Worm (Caenorhabditis elegans): ENCODE data around the gene srd-51.
A peak's percentile ranks its signal among the peaks of the same experiment; 100 is the strongest.

srd-51 gene

DNA sequence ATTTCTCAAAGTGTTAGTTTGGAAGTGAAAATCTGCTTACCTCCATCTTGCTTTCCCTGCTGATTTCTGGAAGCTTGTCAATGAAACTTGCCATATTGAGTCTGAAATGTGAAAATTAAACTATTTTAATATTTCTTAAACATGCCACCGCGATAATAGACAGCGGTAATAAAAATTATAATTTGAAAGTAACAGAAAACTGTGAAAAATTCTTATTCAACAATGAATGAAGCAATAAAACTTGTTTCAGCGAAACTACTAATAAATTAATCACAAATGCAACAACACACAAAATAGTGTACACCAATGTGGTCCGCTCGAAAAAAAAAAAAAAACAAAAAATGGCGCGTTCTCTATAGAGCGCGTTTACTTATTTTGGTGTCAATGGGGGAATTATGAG, 33.1 kb downstream of the srd-51 start, which contains the start of gene F02D10.6:
TSS of gene F02D10.6 (minus strand) at position 101 of the 400 bp plus-strand sequence.
- TF ChIP-seq pag-3 (tag; optimal IDR thresholded peaks at IDR 0.05; ENCODE audit: borderline replicate concordance, insufficient read depth), result no peak
- no peak for TF ChIP-seq F16B12.6 (tag; optimal IDR thresholded peaks at IDR 0.05)
- no peak for TF ChIP-seq efl-1 (optimal IDR thresholded peaks at IDR 0.05)
- peak in 1 of 2 experiments; percentile 32 for TF ChIP-seq efl-1 (GFP tag; optimal IDR thresholded peaks at IDR 0.05 in 1 of 2)
- no peak for TF ChIP-seq ztf-4 (tag; optimal IDR thresholded peaks at IDR 0.05)
- TF ChIP-seq unc-98 (GFP tag; IDR thresholded peaks at IDR 0.05), result no peak

DNA sequence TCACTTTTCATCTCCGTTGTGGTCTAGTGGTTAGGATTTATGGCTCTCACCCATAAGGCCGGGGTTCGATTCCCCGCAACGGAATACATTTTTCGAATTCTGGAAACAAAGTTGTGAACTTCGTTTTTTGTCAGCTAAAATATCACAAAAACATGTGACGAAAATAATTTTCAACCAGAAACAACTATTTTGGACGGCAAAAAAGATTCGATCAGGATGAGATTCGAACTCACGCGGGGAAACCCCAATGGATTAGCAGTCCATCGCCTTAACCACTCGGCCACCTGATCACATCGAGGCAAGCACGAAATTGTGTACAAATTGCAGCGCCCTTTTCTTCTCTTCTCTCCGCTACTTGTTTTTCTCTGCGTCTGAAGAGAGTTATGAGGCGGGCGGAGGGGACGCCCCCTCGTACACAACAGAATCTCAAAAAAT, 36.0 kb downstream of the srd-51 start:
- TF ChIP-seq rnt-1 (tag; optimal IDR thresholded peaks at IDR 0.05) (peak; percentile 68), fkh-8 (tag; optimal IDR thresholded peaks at IDR 0.05) (peak; percentile 56), egl-13 (tag; optimal IDR thresholded peaks at IDR 0.05) (peak; percentile 51), efl-1 (optimal IDR thresholded peaks at IDR 0.05) (peak; percentile 18 to 24), efl-1 (GFP tag; optimal IDR thresholded peaks at IDR 0.05 in 1 of 2) (peak in 1 of 2 experiments; percentile 87), irx-1 (tag; optimal IDR thresholded peaks at IDR 0.05) (peak; percentile 46), ceh-82 (tag; optimal IDR thresholded peaks at IDR 0.05) (peak; percentile 43 to 44 (median 44)), ceh-88 (GFP tag; IDR thresholded peaks at IDR 0.05) (peak; percentile 31; the same call in 1 of the 2 replicates), lin-13 (GFP tag; optimal IDR thresholded peaks at IDR 0.05) (peak; percentile 38), sup-37 (GFP tag; optimal IDR thresholded peaks at IDR 0.05) (peak; percentile 23), sox-4 (tag; optimal IDR thresholded peaks at IDR 0.05) (peak; percentile 69), jun-1 (tag; optimal IDR thresholded peaks at IDR 0.05) (peak; percentile 55), fos-1 (tag; optimal IDR thresholded peaks at IDR 0.05) (peak; percentile 50), unc-130 (tag; optimal IDR thresholded peaks at IDR 0.05) (peak; percentile 48), snpc-4 (tag; optimal IDR thresholded peaks at IDR 0.05) (peak; percentile 13), lir-3 (tag; optimal IDR thresholded peaks at IDR 0.05; ENCODE audit: poor library complexity) (peak; percentile 39), C16A3.4 (tag; optimal IDR thresholded peaks at IDR 0.05) (peak; percentile 34), ceh-8 (GFP tag; optimal IDR thresholded peaks at IDR 0.05) (peak; percentile 48), elt-3 (tag; optimal IDR thresholded peaks at IDR 0.05) (peak in 3 of 6 experiments; percentile 18 to 35 (median 31)), nhr-85 (tag) (peak; percentile 79), nhr-90 (tag; optimal IDR thresholded peaks at IDR 0.05; ENCODE audit: poor library complexity) (peak; percentile 75), nhr-19 (GFP tag; conservative IDR thresholded peaks at IDR 0.05) (peak; percentile 70), swsn-7 (tag; optimal IDR thresholded peaks at IDR 0.05) (peak; percentile 60), grh-1 (GFP tag; IDR thresholded peaks at IDR 0.05) (peak; percentile 56), lin-14 (GFP tag; optimal IDR thresholded peaks at IDR 0.05) (peak; percentile 72), tbx-2 (tag; optimal IDR thresholded peaks at IDR 0.05) (peak; percentile 54), nhr-47 (tag; optimal IDR thresholded peaks at IDR 0.05) (peak; percentile 80), dpl-1 (GFP tag; optimal IDR thresholded peaks at IDR 0.05) (peak in 1 of 3 experiments; percentile 10), unc-86 (tag; optimal IDR thresholded peaks at IDR 0.05) (peak; percentile 38), lsy-2 (tag; optimal IDR thresholded peaks at IDR 0.05) (peak; percentile 26 to 42), elt-2 (tag; optimal IDR thresholded peaks at IDR 0.05) (peak; percentile 32), mep-1 (tag; optimal IDR thresholded peaks at IDR 0.05) (peak; percentile 57), mdl-1 (tag; optimal IDR thresholded peaks at IDR 0.05) (peak in 1 of 2 experiments; percentile 56), ztf-11 (tag; optimal IDR thresholded peaks at IDR 0.05) (peak in 1 of 2 experiments; percentile 39), nhr-20 (tag; optimal IDR thresholded peaks at IDR 0.05) (peak; percentile 60), snu-23 (GFP tag; optimal IDR thresholded peaks at IDR 0.05) (peak; percentile 83), fkh-10 (GFP tag; optimal IDR thresholded peaks at IDR 0.05) (peak; percentile 11), xbp-1 (tag; optimal IDR thresholded peaks at IDR 0.05) (peak; percentile 47), lin-15B (tag; optimal IDR thresholded peaks at IDR 0.05) (peak; percentile 7), nhr-77 (tag; optimal IDR thresholded peaks at IDR 0.05) (peak; percentile 34), nhr-71 (tag; optimal IDR thresholded peaks at IDR 0.05) (peak; percentile 75), dsc-1 (tag; optimal IDR thresholded peaks at IDR 0.05) (peak; percentile 84), lin-35 (GFP tag; optimal IDR thresholded peaks at IDR 0.05) (peak; percentile 28 to 67)
